Fruit fly (Drosophila melanogaster): ENCODE data around the gene CG31551.
A peak's percentile ranks its signal among the peaks of the same experiment; 100 is the strongest.

- peak; percentile 41 to 96 for TF ChIP-seq foxo (GFP tag; optimal IDR thresholded peaks at IDR 0.05)
- peak; percentile 95 for TF ChIP-seq Hnf4 (GFP tag; optimal IDR thresholded peaks at IDR 0.05)
- no peak for TF ChIP-seq tai (GFP tag; optimal IDR thresholded peaks at IDR 0.05)
- TF ChIP-seq psq (GFP tag; optimal IDR thresholded peaks at IDR 0.05), result peak; percentile 87
- no peak for TF ChIP-seq CrebA (GFP tag; optimal IDR thresholded peaks at IDR 0.05; ENCODE audit: borderline replicate concordance)
- TF ChIP-seq Dfd (GFP tag; optimal IDR thresholded peaks at IDR 0.05), result no peak
- TF ChIP-seq br (GFP tag; optimal IDR thresholded peaks at IDR 0.05), result peak; percentile 93
These were observed 27.1 kb downstream of the CG31551 start, which contains the start of the genes elm and MED27 for dm6 chr3R:5654692-5655181.
